Worm (Caenorhabditis elegans) whole organism, early embryonic: ENCODE measurements around the gene ugt-2.

Experiments
- B0310.2 ChIP-seq: sonication (generic microtip); optimal IDR thresholded peaks from 2 replicates; lab custom pipeline; 2016; ENCODE audit warnings: mild to moderate bottlenecking, missing genetic modification characterization, missing compliant biosample characterization
- F13C5.2 ChIP-seq: sonication (generic microtip); optimal IDR thresholded peaks from 2 replicates; lab custom pipeline; 2017; ENCODE audit warnings: mild to moderate bottlenecking, missing genetic modification characterization, inconsistent platforms, missing compliant biosample characterization
- aly-1 ChIP-seq: sonication (generic microtip); optimal IDR thresholded peaks from 2 replicates; lab custom pipeline; 2016; ENCODE audit warnings: missing genetic modification characterization, missing compliant biosample characterization
- ama-1 ChIP-seq: fragments of 150-350 bp; optimal IDR thresholded peaks from 2 replicates; lab custom pipeline; 2014
- ceh-13 ChIP-seq: fragments of 200-800 bp; sonication (Bioruptor generic); optimal IDR thresholded peaks from 2 replicates; lab custom pipeline; 2018; ENCODE audit warnings: mild to moderate bottlenecking, missing genetic modification characterization, missing compliant biosample characterization
- ceh-36 ChIP-seq: sonication (generic microtip); optimal IDR thresholded peaks from 2 replicates; lab custom pipeline; 2016; ENCODE audit warnings: missing genetic modification characterization, inconsistent platforms, missing compliant biosample characterization
- ets-7 ChIP-seq: sonication (generic microtip); optimal IDR thresholded peaks from 2 replicates; lab custom pipeline; 2016; ENCODE audit warnings: missing genotype, missing genetic modification characterization, missing compliant biosample characterization
- flt-1 ChIP-seq: fragments of 200-800 bp; sonication (Bioruptor generic); IDR thresholded peaks from 2 replicates; pipeline ENCODE4 v1.3.6; 2022; ENCODE audit warnings: missing genetic modification characterization, missing compliant biosample characterization
- hmbx-1 ChIP-seq: sonication (generic microtip); optimal IDR thresholded peaks from 2 replicates; lab custom pipeline; 2016; ENCODE audit warnings: mild to moderate bottlenecking, missing genetic modification characterization, missing compliant biosample characterization
- hmg-4 ChIP-seq: fragments of 200-800 bp; sonication (Bioruptor generic); optimal IDR thresholded peaks from 2 replicates; lab custom pipeline; 2018; ENCODE audit warnings: mild to moderate bottlenecking, missing genetic modification characterization, missing compliant biosample characterization
- hnd-1 ChIP-seq: sonication (generic microtip); optimal IDR thresholded peaks from 2 replicates; lab custom pipeline; 2016; ENCODE audit warnings: missing genetic modification characterization, missing compliant biosample characterization
- pes-1 ChIP-seq: fragments of 200-800 bp; sonication (Bioruptor generic); IDR thresholded peaks from 2 replicates; pipeline ENCODE4 v1.3.6; 2022; ENCODE audit warnings: missing genetic modification reagents, missing genetic modification characterization, missing compliant biosample characterization
- scrt-1 ChIP-seq: fragments of 200-800 bp; sonication (Bioruptor generic); IDR thresholded peaks from 2 replicates; pipeline ENCODE4 v1.3.6; 2022; ENCODE audit warnings: missing genetic modification characterization, missing compliant biosample characterization
- sea-1 ChIP-seq: fragments of 200-800 bp; sonication (Bioruptor generic); conservative IDR thresholded peaks from 2 replicates; pipeline ENCODE4 v1.3.6; 2022; ENCODE audit warnings: missing genetic modification characterization, missing compliant biosample characterization
- tbx-11 ChIP-seq: fragments of 200-800 bp; sonication (Bioruptor generic); IDR thresholded peaks from 2 replicates; pipeline ENCODE4 v1.3.6; 2022; ENCODE audit warnings: missing genetic modification characterization, missing compliant biosample characterization
- tbx-37 ChIP-seq: fragments of 200-800 bp; sonication (Bioruptor generic); conservative IDR thresholded peaks from 2 replicates; pipeline ENCODE4 v1.3.6; 2022; ENCODE audit warnings: missing genetic modification reagents, missing genetic modification characterization, missing compliant biosample characterization
- tra-4 ChIP-seq: sonication (generic microtip); optimal IDR thresholded peaks from 2 replicates; lab custom pipeline; 2017; ENCODE audit warnings: missing genetic modification characterization, missing compliant biosample characterization

Gene ugt-2

DNA sequence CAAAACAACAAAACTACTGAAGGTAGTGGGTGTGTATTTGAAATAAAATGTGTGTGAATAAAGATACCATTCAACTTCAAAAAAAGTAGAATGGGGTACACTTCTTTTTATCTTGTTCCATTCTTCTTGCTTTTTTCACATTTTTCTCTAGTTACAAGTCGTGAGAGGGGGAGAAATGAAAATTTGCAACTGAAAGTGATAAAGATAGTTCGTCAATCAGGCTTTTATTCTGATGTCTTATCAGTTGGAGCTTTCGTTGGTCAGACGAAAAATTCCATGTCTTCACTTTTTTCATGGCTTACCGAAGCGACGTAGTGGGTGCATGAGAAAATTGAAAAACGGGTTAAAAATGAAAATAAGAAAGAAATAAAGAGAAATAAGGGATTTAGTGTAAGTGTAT, 35.1 kb downstream of the ugt-2 start, which contains the start of gene Y32F6A.4:
Gene Y32F6A.4 (minus strand): TSS at position 347 of the 400 bp plus-strand sequence.
- TF ChIP-seq hnd-1 (tag; lab: Kevin White, UChicago) (no peak), ama-1 (lab: Kevin White, UChicago) (no peak), hmg-4 (GFP tag; lab: Kevin White, UChicago) (no peak), sea-1 (GFP tag; lab: Robert Waterston, UW) (no peak), tra-4 (tag; lab: Kevin White, UChicago) (no peak), aly-1 (no peak), scrt-1 (no peak), tbx-37 (no peak), flt-1 (no peak), ceh-36 (tag; lab: Kevin White, UChicago) (no peak), B0310.2 (tag; lab: Kevin White, UChicago) (no peak), pes-1 (no peak), ets-7 (no peak), hmbx-1 (tag; lab: Kevin White, UChicago) (no peak), ceh-13 (GFP tag; lab: Kevin White, UChicago) (no peak), F13C5.2 (no peak), tbx-11 (no peak)

DNA sequence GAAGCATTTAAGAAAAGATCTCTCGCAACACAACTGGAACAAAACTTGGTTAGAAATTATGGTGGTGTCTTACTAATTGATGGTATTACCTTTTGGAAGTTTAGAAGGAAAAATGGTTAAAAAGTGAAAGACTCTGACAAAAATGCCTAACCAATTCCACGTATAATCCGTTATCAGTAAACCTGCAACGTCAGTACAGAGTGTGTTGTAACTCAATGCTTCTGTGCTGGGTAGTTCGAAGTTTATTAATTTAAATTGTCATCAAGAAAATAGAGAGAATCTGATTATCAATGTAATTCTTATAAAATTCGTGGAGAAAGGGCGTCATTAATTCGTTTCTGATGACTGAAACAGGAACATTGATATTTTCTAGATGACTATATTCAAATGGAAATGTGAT, 36.6 kb downstream of the ugt-2 start:
- TF ChIP-seq pes-1: no peak
- no peak for TF ChIP-seq hmbx-1 (tag; lab: Kevin White, UChicago)
- TF ChIP-seq F13C5.2: no peak
- TF ChIP-seq hmg-4 (GFP tag; lab: Kevin White, UChicago): no peak
- TF ChIP-seq tra-4 (tag; lab: Kevin White, UChicago): no peak
- TF ChIP-seq hnd-1 (tag; lab: Kevin White, UChicago): no peak
- TF ChIP-seq flt-1: no peak

DNA sequence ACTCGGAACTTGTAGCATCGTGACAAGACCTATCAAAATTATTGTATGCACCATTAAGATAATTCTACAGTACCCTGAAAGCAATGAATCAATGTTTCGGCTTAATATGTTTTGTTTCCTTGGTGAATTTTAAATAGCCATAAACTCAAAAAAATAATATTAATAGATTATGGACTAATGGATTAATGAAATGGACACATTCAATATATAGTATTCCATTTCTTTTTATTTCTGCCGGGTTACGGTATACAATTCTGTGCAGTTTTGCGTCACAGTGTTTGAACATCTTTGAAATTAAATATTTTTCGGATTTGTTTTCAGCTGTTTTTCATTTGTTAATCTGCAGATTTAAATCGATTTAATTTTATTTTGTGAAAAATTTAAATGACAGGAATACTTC, 38.0 kb downstream of the ugt-2 start, which contains the start of gene set-22:
Gene set-22 (plus strand): TSS at position 301 of the 400 bp plus-strand sequence.
- no peak for TF ChIP-seq ama-1 (lab: Kevin White, UChicago)
- no peak for TF ChIP-seq F13C5.2
- TF ChIP-seq sea-1 (GFP tag; lab: Robert Waterston, UW): no peak
- no peak for TF ChIP-seq scrt-1
- no peak for TF ChIP-seq ceh-36 (tag; lab: Kevin White, UChicago)
- no peak for TF ChIP-seq tbx-11
- no peak for TF ChIP-seq pes-1
- TF ChIP-seq tbx-37: no peak
- TF ChIP-seq hmbx-1 (tag; lab: Kevin White, UChicago): no peak
- TF ChIP-seq B0310.2 (tag; lab: Kevin White, UChicago): no peak
- no peak for TF ChIP-seq hnd-1 (tag; lab: Kevin White, UChicago)

DNA sequence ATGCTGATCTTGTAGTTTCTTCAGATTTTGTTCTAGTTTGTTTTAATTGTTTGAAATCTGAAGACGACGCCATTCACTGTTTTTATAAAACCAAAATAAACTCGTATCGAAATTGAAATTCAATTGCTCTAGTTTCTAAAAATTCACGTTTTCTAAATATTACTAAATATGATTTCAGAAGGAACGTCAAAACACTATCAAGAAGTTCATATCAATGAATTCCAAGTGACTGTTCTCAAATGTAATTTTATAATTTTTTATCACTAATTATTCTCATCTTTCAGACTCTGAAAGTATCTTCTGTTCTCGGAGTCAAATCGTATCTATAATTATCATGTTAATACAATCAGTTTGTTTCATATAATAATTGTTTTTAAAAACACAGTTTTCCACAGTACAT, 42.1 kb downstream of the ugt-2 start, which contains the start of gene snf-10:
Gene snf-10 (minus strand): TSS at position 101 of the 400 bp plus-strand sequence.
- TF ChIP-seq ets-7: no peak
- no peak for TF ChIP-seq hmbx-1 (tag; lab: Kevin White, UChicago)
- TF ChIP-seq tbx-37: no peak
- no peak for TF ChIP-seq F13C5.2
- no peak for TF ChIP-seq tra-4 (tag; lab: Kevin White, UChicago)
- TF ChIP-seq pes-1: no peak
- no peak for TF ChIP-seq scrt-1
- no peak for TF ChIP-seq ama-1 (lab: Kevin White, UChicago)
- TF ChIP-seq ceh-36 (tag; lab: Kevin White, UChicago): no peak
- no peak for TF ChIP-seq hmg-4 (GFP tag; lab: Kevin White, UChicago)
- TF ChIP-seq flt-1: no peak
- TF ChIP-seq B0310.2 (tag; lab: Kevin White, UChicago): no peak
- TF ChIP-seq tbx-11: no peak
- TF ChIP-seq hnd-1 (tag; lab: Kevin White, UChicago): no peak
- no peak for TF ChIP-seq ceh-13 (GFP tag; lab: Kevin White, UChicago)
- no peak for TF ChIP-seq sea-1 (GFP tag; lab: Robert Waterston, UW)
- TF ChIP-seq aly-1: no peak

DNA sequence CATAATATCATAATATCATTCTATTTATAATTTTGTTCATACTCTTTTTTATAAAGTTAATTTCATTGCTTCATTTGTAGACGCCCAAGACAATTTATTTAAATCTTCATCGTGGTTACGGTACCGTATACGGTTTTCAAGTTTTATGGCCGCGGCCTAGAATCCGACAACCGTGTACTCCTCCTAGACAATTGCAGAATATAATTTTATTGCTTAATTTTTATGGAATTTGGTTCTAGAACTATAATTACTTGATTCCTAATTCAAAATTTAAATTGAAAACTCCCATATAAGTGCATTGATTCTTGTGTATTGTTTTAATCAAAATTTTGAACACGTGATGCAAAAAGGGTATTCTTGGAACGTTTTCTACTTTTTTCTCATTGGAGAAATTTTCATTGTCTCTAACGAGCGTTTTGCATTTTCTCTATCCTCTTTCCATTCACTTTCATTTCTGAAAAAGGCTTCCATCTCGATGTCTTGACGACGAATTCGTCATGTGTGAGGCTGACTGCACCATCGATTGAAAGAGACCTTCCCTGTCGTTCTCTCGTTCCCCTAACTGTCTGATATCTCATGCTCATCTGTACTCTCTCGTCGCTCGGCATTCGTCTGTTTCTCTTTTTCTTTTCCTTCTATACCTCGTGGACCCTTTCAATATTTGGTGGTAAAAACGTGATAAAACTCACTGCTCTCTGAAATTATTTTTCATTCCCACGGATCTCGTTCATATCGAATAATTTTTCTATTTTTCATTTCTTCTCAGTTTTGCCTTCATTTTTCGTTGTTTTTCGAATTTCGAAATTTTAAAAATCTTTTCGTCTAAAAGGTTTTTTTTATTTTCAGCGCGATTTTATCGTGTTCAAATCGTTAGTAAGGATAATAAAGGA, 42.8 kb downstream of the ugt-2 start, which contains the start of gene pap-1:
Gene pap-1 (plus strand): TSS at position 840 of the 890 bp plus-strand sequence.
- no peak for TF ChIP-seq scrt-1
- no peak for TF ChIP-seq B0310.2 (tag; lab: Kevin White, UChicago)

DNA sequence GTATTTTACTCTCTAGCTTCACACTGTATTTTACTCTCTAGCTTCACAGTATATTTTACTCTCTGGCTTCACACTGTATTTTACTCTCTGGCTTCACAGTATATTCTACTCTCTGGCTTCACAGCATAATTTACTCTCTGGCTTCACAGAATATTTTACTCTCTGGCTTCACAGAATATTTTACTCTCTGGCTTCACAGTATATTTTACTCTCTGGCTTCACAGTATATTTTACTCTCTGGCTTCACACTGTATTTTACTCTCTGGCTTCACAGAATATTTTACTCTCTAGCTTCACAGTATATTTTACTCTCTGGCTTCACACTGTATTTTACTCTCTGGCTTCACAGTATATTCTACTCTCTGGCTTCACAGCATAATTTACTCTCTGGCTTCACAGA, 51.3 kb downstream of the ugt-2 start:
- peak; percentile 40 for TF ChIP-seq tbx-37

DNA sequence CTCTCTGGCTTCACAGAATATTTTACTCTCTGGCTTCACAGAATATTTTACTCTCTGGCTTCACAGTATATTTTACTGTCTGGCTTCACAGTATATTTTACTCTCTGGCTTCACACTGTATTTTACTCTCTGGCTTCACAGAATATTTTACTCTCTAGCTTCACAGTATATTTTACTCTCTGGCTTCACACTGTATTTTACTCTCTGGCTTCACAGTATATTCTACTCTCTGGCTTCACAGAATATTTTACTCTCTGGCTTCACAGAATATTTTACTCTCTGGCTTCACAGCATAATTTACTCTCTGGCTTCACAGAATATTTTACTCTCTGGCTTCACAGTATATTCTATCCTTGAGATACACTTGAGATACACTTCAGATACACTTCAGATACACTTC, 51.8 kb downstream of the ugt-2 start:
- TF ChIP-seq sea-1 (GFP tag; lab: Robert Waterston, UW) (0 out of 2 replicates have a peak, but pooled peaks have one; percentile 44), flt-1 (peak; percentile 71), tbx-37 (peak; percentile 77; the same call in 1 of the 2 replicates), tbx-11 (peak; percentile 58; the same call in 1 of the 2 replicates)
